Worm (Caenorhabditis elegans) whole organism, L3 larva: ENCODE measurements around the gene B0454.6.

ENCODE experiments used
- R02D3.7 ChIP-seq: fragments of 150-350 bp; optimal IDR thresholded peaks from 2 replicates; lab custom pipeline; 2014; ENCODE audit warnings: missing biosample characterization, missing genetic modification characterization
- aly-2 ChIP-seq: fragments of 150-350 bp; optimal IDR thresholded peaks from 2 replicates; lab custom pipeline; 2014; ENCODE audit warnings: missing biosample characterization, missing genetic modification characterization
- ama-1 ChIP-seq: fragments of 150-350 bp; optimal IDR thresholded peaks from 2 replicates; lab custom pipeline; 2018
- ceh-28 ChIP-seq: fragments of 150-350 bp; optimal IDR thresholded peaks from 2 replicates; lab custom pipeline; 2014; ENCODE audit warnings: missing biosample characterization, missing genetic modification reagents, missing genetic modification characterization
- ceh-82 ChIP-seq: fragments of 150-350 bp; optimal IDR thresholded peaks from 2 replicates; lab custom pipeline; 2014; ENCODE audit warnings: missing biosample characterization, missing genetic modification characterization
- daf-12 ChIP-seq: fragments of 150-350 bp; optimal IDR thresholded peaks from 2 replicates; lab custom pipeline; 2014; ENCODE audit warnings: missing biosample characterization, missing genetic modification reagents, missing genetic modification characterization
- egl-27 ChIP-seq: sonication (generic microtip); optimal IDR thresholded peaks from 4 replicates; lab custom pipeline; 2017; ENCODE audit warnings: missing biosample characterization, missing genetic modification reagents, missing genetic modification characterization
- egl-5 ChIP-seq: fragments of 150-350 bp; optimal IDR thresholded peaks from 2 replicates; lab custom pipeline; 2017; ENCODE audit warnings: missing biosample characterization, missing genetic modification reagents, missing genetic modification characterization, inconsistent platforms
- elt-3 ChIP-seq, 3 experiments: fragments of 150-350 bp in 1 of 3; sonication (generic microtip) in 2 of 3; optimal IDR thresholded peaks; 2 replicates in 2 of 3; 4 replicates in 1 of 3; lab custom pipeline; 2014 to 2017; ENCODE audit warnings: missing biosample characterization in 3 of 3, missing genetic modification characterization in 3 of 3
- fkh-10 ChIP-seq: sonication (generic microtip); optimal IDR thresholded peaks from 2 replicates; lab custom pipeline; 2017; ENCODE audit warnings: missing biosample characterization, missing genetic modification reagents, missing genetic modification characterization
- fkh-2 ChIP-seq: fragments of 150-350 bp; optimal IDR thresholded peaks from 2 replicates; lab custom pipeline; 2014; ENCODE audit warnings: missing biosample characterization, missing genetic modification reagents, missing genetic modification characterization
- hmg-11 ChIP-seq: sonication (generic microtip); optimal IDR thresholded peaks from 2 replicates; lab custom pipeline; 2016; ENCODE audit warnings: missing genetic modification characterization, missing compliant biosample characterization
- jun-1 ChIP-seq: fragments of 150-350 bp; optimal IDR thresholded peaks from 2 replicates; lab custom pipeline; 2014; ENCODE audit warnings: missing biosample characterization, missing genetic modification reagents, missing genetic modification characterization
- lin-15B ChIP-seq: fragments of 150-350 bp; optimal IDR thresholded peaks from 2 replicates; lab custom pipeline; 2014; ENCODE audit warnings: missing biosample characterization, missing genetic modification characterization
- lin-39 ChIP-seq: fragments of 150-350 bp; optimal IDR thresholded peaks from 2 replicates; lab custom pipeline; 2018; ENCODE audit warnings: missing biosample characterization, missing genetic modification reagents, missing genetic modification characterization
- lsy-12 ChIP-seq: sonication (generic microtip); optimal IDR thresholded peaks from 2 replicates; lab custom pipeline; 2016; ENCODE audit warnings: mild to moderate bottlenecking, missing genetic modification characterization, missing compliant biosample characterization
- mdl-1 ChIP-seq: fragments of 150-350 bp; optimal IDR thresholded peaks from 2 replicates; lab custom pipeline; 2014; ENCODE audit warnings: missing biosample characterization, missing genetic modification characterization
- mml-1 ChIP-seq: fragments of 150-350 bp; sonication (generic microtip); optimal IDR thresholded peaks from 3 replicates; lab custom pipeline; 2014; ENCODE audit warnings: missing biosample characterization, missing genetic modification characterization
- nfya-1 ChIP-seq: sonication (generic microtip); optimal IDR thresholded peaks from 2 replicates; lab custom pipeline; 2017; ENCODE audit warnings: missing genetic modification characterization, mild to moderate bottlenecking, missing compliant biosample characterization, antibody characterized with exemption, moderate library complexity; ENCODE audit not compliant: insufficient read depth
- nhr-12 ChIP-seq: fragments of 150-350 bp; optimal IDR thresholded peaks from 2 replicates; lab custom pipeline; 2014; ENCODE audit warnings: missing biosample characterization, missing genetic modification characterization
- nhr-23 ChIP-seq: fragments of 150-350 bp; optimal IDR thresholded peaks from 2 replicates; lab custom pipeline; 2014; ENCODE audit warnings: missing biosample characterization, missing genetic modification reagents, missing genetic modification characterization
- nhr-25 ChIP-seq: sonication (generic microtip); optimal IDR thresholded peaks from 2 replicates; lab custom pipeline; 2017; ENCODE audit warnings: missing biosample characterization, missing genetic modification characterization
- nhr-28 ChIP-seq: fragments of 150-350 bp; optimal IDR thresholded peaks from 2 replicates; lab custom pipeline; 2014; ENCODE audit warnings: missing biosample characterization, missing genetic modification characterization
- nhr-43 ChIP-seq: sonication (generic microtip); optimal IDR thresholded peaks from 2 replicates; lab custom pipeline; 2016; ENCODE audit warnings: mild to moderate bottlenecking, missing genetic modification characterization, missing compliant biosample characterization; ENCODE audit not compliant: poor library complexity, severe bottlenecking
- nhr-67 ChIP-seq: fragments of 150-350 bp; optimal IDR thresholded peaks from 2 replicates; lab custom pipeline; 2014; ENCODE audit warnings: missing biosample characterization, missing genetic modification characterization
- nhr-76 ChIP-seq: fragments of 150-350 bp; sonication (generic microtip); optimal IDR thresholded peaks from 5 replicates; lab custom pipeline; 2014; ENCODE audit warnings: missing biosample characterization, missing genetic modification characterization
- pha-4 ChIP-seq: fragments of 150-350 bp; optimal IDR thresholded peaks from 2 replicates; lab custom pipeline; 2014; ENCODE audit warnings: missing biosample characterization, missing genetic modification reagents, missing genetic modification characterization
- pqm-1 ChIP-seq: fragments of 150-350 bp; optimal IDR thresholded peaks from 2 replicates; lab custom pipeline; 2017; ENCODE audit warnings: missing biosample characterization, missing genetic modification characterization, inconsistent platforms
- sea-2 ChIP-seq: fragments of 150-350 bp; sonication (generic microtip); optimal IDR thresholded peaks from 4 replicates; lab custom pipeline; 2014; ENCODE audit warnings: missing biosample characterization, missing genetic modification reagents, missing genetic modification characterization
- skn-1 ChIP-seq: fragments of 150-350 bp; optimal IDR thresholded peaks from 2 replicates; lab custom pipeline; 2014; ENCODE audit warnings: missing biosample characterization, missing genetic modification characterization
- snpc-4 ChIP-seq: fragments of 150-350 bp; optimal IDR thresholded peaks from 2 replicates; lab custom pipeline; 2014; ENCODE audit warnings: missing biosample characterization, missing genetic modification characterization
- unc-39 ChIP-seq: sonication (generic microtip); optimal IDR thresholded peaks from 4 replicates; lab custom pipeline; 2017; ENCODE audit warnings: missing biosample characterization, missing genetic modification characterization
- unc-62 ChIP-seq: fragments of 150-350 bp; sonication (generic microtip); optimal IDR thresholded peaks from 4 replicates; lab custom pipeline; 2014; ENCODE audit warnings: missing biosample characterization, missing genetic modification reagents, missing genetic modification characterization
- zag-1 ChIP-seq: fragments of 150-350 bp; optimal IDR thresholded peaks from 2 replicates; lab custom pipeline; 2014; ENCODE audit warnings: missing biosample characterization, missing genetic modification characterization

B0454.6 gene

ce11 chrII:2997828-2998441, 34.6 kb upstream of the B0454.6 start:
- no peak for TF ChIP-seq unc-39 (tag; lab: Kevin White, UChicago)
- no peak for TF ChIP-seq daf-12 (tag; lab: Kevin White, UChicago)
- no peak for TF ChIP-seq nhr-28 (tag; lab: Kevin White, UChicago)
- TF ChIP-seq, all 47 proteins: peak for 0

DNA sequence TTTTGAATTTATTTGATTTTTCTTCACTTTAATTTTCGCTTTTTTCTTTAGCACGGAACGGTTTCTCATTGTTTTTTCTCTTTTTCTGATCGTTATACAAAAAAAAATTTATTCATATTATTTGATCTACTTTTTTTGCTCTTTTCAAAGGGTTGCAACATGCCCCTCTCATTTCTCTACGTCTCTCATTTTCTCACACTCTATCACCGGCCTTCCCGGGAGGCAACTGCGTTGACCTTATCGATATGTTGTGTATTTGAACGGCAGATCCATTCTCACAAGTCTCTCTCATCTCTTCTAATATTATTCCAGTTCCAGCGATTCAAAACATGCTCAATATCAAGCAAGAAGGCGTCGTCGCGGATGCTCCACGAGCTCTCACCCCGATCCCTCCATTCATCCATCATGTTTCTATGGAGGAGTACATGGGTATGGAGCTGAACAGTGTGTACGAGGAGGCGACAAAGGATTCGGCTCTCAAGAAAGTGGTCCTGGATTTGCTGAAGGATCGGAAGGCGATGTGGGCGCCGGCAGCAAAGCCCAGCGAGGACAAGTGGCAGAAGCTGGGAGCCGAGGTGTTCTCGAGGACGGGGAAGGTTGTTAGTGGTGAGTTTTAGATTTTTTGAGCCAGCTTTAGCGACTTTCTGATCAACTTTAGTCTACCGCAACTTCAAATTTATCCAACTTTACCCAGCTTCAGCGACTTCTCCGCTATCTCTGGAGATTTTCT, 31.9 kb upstream of the B0454.6 start, which contains the start of gene lido-9:
Gene lido-9 (plus strand): TSS at position 234 of the 730 bp plus-strand sequence.
- TF ChIP-seq sea-2 (GFP tag; lab: Kevin White, UChicago) (no peak), ceh-82 (tag; lab: Kevin White, UChicago) (no peak), lin-39 (tag; lab: Kevin White, UChicago) (no peak), nhr-67 (no peak), nhr-76 (no peak), elt-3 (tag; optimal IDR thresholded peaks at IDR 0.05; lab: Kevin White, UChicago) (no peak), snpc-4 (no peak), aly-2 (tag; lab: Kevin White, UChicago) (no peak), ceh-28 (no peak), pha-4 (no peak), nhr-12 (tag; lab: Kevin White, UChicago) (no peak), nhr-25 (tag; lab: Kevin White, UChicago) (no peak), nfya-1 (tag; lab: Kevin White, UChicago) (no peak), egl-27 (no peak)

ce11 chrII:3002211-3002610, 30.4 kb upstream of the B0454.6 start, which contains the start of gene lido-10:
Gene lido-10 (plus strand): TSS chrII:3002511.
- TF ChIP-seq egl-27 = no peak
- no peak for TF ChIP-seq mml-1
- no peak for TF ChIP-seq nhr-67
- no peak for TF ChIP-seq pqm-1 (tag; lab: Kevin White, UChicago)
- TF ChIP-seq fkh-10 (GFP tag; lab: Kevin White, UChicago) = no peak
- TF ChIP-seq nhr-43 (tag; lab: Kevin White, UChicago) = no peak

DNA sequence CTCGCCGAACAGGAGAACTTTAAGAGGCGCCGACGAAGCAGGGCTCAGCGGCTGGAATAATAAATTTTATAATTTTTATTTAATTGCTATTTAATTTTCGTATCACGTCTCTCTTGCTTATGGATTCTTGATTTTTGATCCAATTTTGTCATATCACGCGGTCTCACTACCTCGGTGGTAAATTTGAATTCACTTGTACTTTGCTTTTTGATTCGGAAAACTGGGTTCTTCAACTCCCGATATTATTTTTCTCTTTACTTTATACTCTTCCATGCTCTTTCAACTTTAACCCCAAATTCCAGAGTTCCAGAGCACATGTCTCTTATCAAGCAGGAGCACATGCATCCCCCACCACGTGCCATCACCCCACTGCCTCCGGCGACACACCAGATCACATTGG, 28.9 kb upstream of the B0454.6 start, which contains the start of gene lido-11:
Gene lido-11 (plus strand): TSS at position 301 of the 400 bp plus-strand sequence.
- TF ChIP-seq fkh-10 (GFP tag; lab: Kevin White, UChicago) = no peak
- no peak for TF ChIP-seq nhr-43 (tag; lab: Kevin White, UChicago)
- TF ChIP-seq lin-15B = no peak
- no peak for TF ChIP-seq lsy-12
- no peak for TF ChIP-seq nfya-1 (tag; lab: Kevin White, UChicago)
- TF ChIP-seq egl-5 (tag; lab: Kevin White, UChicago) = no peak
- TF ChIP-seq pha-4 = no peak
- TF ChIP-seq aly-2 (tag; lab: Kevin White, UChicago) = no peak
- no peak for TF ChIP-seq nhr-23 (tag; lab: Kevin White, UChicago)
- no peak for TF ChIP-seq jun-1 (tag; lab: Kevin White, UChicago)
- TF ChIP-seq unc-62 (GFP tag; lab: Kevin White, UChicago) = no peak
- TF ChIP-seq fkh-2 = no peak
- no peak for TF ChIP-seq hmg-11 (tag; lab: Kevin White, UChicago)
- no peak for TF ChIP-seq zag-1 (tag; lab: Kevin White, UChicago)
- no peak for TF ChIP-seq mdl-1
- TF ChIP-seq R02D3.7 (tag; lab: Kevin White, UChicago) = no peak
- no peak for TF ChIP-seq skn-1 (tag; lab: Kevin White, UChicago)
- no peak for TF ChIP-seq ama-1 (lab: Kevin White, UChicago)
- TF ChIP-seq daf-12 (tag; lab: Kevin White, UChicago) = no peak
